Worm (Caenorhabditis elegans): ENCODE data around the gene D2089.8.

ce11 chrII:10694713-10695112 is 32.1 kb upstream of the D2089.8 start, which contains the start of gene lgc-57:
- TF ChIP-seq nhr-77 (tag; optimal IDR thresholded peaks at IDR 0.05) (no peak), fkh-4 (tag; optimal IDR thresholded peaks at IDR 0.05; ENCODE audit: borderline replicate concordance) (no peak), alr-1 (tag; optimal IDR thresholded peaks at IDR 0.05; ENCODE audit: borderline replicate concordance) (no peak), zag-1 (tag; optimal IDR thresholded peaks at IDR 0.05) (no peak), nhr-28 (tag; optimal IDR thresholded peaks at IDR 0.05) (no peak), ces-1 (GFP tag; optimal IDR thresholded peaks at IDR 0.05) (no peak), tbx-2 (tag; optimal IDR thresholded peaks at IDR 0.05) (no peak), nhr-237 (tag; optimal IDR thresholded peaks at IDR 0.05) (no peak)

Data from whole organism, L1 larva.